Fruit fly (Drosophila melanogaster) whole organism, pupa: Measurements from ENCODE around the gene Argp.
A peak's percentile ranks its signal among the peaks of the same experiment; 100 is the strongest.

ENCODE experiments used
- CG10348 ChIP-seq: fragments of 200-800 bp; sonication (Bioruptor generic); IDR thresholded peaks from 2 replicates; pipeline ENCODE4 v1.3.6; 2022; ENCODE audit warnings: missing biosample characterization, missing genetic modification characterization
- CG12605 ChIP-seq: fragments of 200-800 bp; sonication (Bioruptor generic); IDR thresholded peaks from 2 replicates; pipeline ENCODE4 v1.3.6; 2022; ENCODE audit warnings: missing biosample characterization, missing genetic modification characterization
- CG13204 ChIP-seq: fragments of 200-800 bp; sonication (Bioruptor generic); optimal IDR thresholded peaks from 2 replicates; lab custom pipeline; 2018; ENCODE audit warnings: missing biosample characterization, mild to moderate bottlenecking, missing genetic modification characterization, moderate library complexity
- CG14655 ChIP-seq: fragments of 200-800 bp; sonication (Bioruptor generic); optimal IDR thresholded peaks from 3 replicates; lab custom pipeline; 2017; ENCODE audit warnings: mild to moderate bottlenecking, missing biosample characterization, missing genetic modification reagents, missing genetic modification characterization
- CG15710 ChIP-seq: fragments of 200-800 bp; sonication (Bioruptor generic); optimal IDR thresholded peaks from 2 replicates; lab custom pipeline; 2018; ENCODE audit warnings: missing biosample characterization, mild to moderate bottlenecking, missing genetic modification characterization, moderate library complexity
- CG17806 ChIP-seq: fragments of 200-800 bp; sonication (Bioruptor generic); optimal IDR thresholded peaks from 2 replicates; lab custom pipeline; 2018; ENCODE audit warnings: missing biosample characterization, mild to moderate bottlenecking, missing genetic modification characterization, moderate library complexity
- CG32121 ChIP-seq: fragments of 200-800 bp; sonication (Bioruptor generic); IDR thresholded peaks from 2 replicates; pipeline ENCODE4 v1.3.6; 2022; ENCODE audit warnings: missing biosample characterization, missing genetic modification characterization
- CG34367 ChIP-seq: fragments of 200-800 bp; sonication (Bioruptor generic); optimal IDR thresholded peaks from 2 replicates; lab custom pipeline; 2018; ENCODE audit warnings: missing biosample characterization, mild to moderate bottlenecking, missing genetic modification characterization
- CG4496 ChIP-seq: fragments of 200-800 bp; sonication (Bioruptor generic); IDR thresholded peaks from 3 replicates; pipeline ENCODE4 v1.3.6; 2022; ENCODE audit warnings: missing biosample characterization, missing genetic modification characterization
- CG8159 ChIP-seq: fragments of 200-800 bp; sonication (Bioruptor generic); optimal IDR thresholded peaks from 3 replicates; lab custom pipeline; 2018; ENCODE audit warnings: missing biosample characterization, mild to moderate bottlenecking, missing genetic modification characterization, moderate library complexity
- CG8301 ChIP-seq: fragments of 200-800 bp; sonication (Bioruptor generic); optimal IDR thresholded peaks from 2 replicates; lab custom pipeline; 2018; ENCODE audit warnings: missing biosample characterization, mild to moderate bottlenecking, missing genetic modification characterization
- CG9948 ChIP-seq: fragments of 200-800 bp; sonication (Bioruptor generic); optimal IDR thresholded peaks from 2 replicates; lab custom pipeline; 2018; ENCODE audit warnings: missing biosample characterization, mild to moderate bottlenecking, missing genetic modification characterization, moderate library complexity
- D1 ChIP-seq: fragments of 200-800 bp; sonication (Bioruptor generic); optimal IDR thresholded peaks from 2 replicates; lab custom pipeline; 2018; ENCODE audit warnings: missing biosample characterization, mild to moderate bottlenecking, missing genetic modification characterization, moderate library complexity
- EcR ChIP-seq: fragments of 200-800 bp; sonication (Bioruptor generic); optimal IDR thresholded peaks from 3 replicates; lab custom pipeline; 2019; ENCODE audit warnings: missing biosample characterization, missing genetic modification characterization, mild to moderate bottlenecking, moderate library complexity, missing genetic modification reagents
- Ets98B ChIP-seq: fragments of 200-800 bp; sonication (Bioruptor generic); IDR thresholded peaks from 2 replicates; pipeline ENCODE4 v1.3.6; 2022; ENCODE audit warnings: missing biosample characterization, missing genetic modification characterization
- Pif1A ChIP-seq: fragments of 200-800 bp; sonication (Bioruptor generic); optimal IDR thresholded peaks from 3 replicates; lab custom pipeline; 2016; ENCODE audit warnings: missing biosample characterization, missing genetic modification characterization
- Pif1B ChIP-seq: fragments of 200-800 bp; sonication (Bioruptor generic); optimal IDR thresholded peaks from 3 replicates; lab custom pipeline; 2016; ENCODE audit warnings: missing biosample characterization, missing genetic modification characterization
- Snoo ChIP-seq: fragments of 200-800 bp; sonication (Bioruptor generic); optimal IDR thresholded peaks from 3 replicates; lab custom pipeline; 2017; ENCODE audit warnings: missing biosample characterization, mild to moderate bottlenecking, missing genetic modification characterization, inconsistent platforms
- fd96Ca ChIP-seq: fragments of 200-800 bp; sonication (Bioruptor generic); IDR thresholded peaks from 3 replicates; pipeline ENCODE4 v1.3.6; 2022; ENCODE audit warnings: missing biosample characterization, missing genetic modification characterization
- gl ChIP-seq: fragments of 200-800 bp; sonication (Bioruptor generic); optimal IDR thresholded peaks from 2 replicates; lab custom pipeline; 2018; ENCODE audit warnings: missing biosample characterization, mild to moderate bottlenecking, missing genetic modification characterization
- rn ChIP-seq: fragments of 200-800 bp; sonication (Bioruptor generic); IDR thresholded peaks from 2 replicates; pipeline ENCODE4 v1.3.6; 2022; ENCODE audit warnings: missing biosample characterization, missing genetic modification characterization

Argp gene

DNA sequence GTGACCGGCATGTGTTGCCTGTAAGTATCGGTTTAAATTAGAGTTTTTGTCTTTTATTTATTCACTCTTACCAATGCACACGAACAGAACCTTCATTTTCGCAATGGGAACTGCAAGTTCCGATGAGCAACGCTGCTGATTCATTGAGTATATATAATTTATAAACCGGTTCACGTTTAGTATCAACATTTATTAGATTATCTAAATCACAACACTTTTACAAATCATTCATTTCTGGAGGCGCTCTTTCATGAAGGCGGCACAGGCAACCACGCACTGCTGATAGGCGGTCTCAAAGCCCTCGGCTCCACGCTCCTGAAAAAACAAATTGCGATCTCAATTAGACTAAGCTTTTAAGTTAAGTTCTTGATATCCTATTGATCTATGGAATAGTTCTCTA lies at the start of gene Argp:
Gene Argp (minus strand): TSS at position 101 of the 400 bp plus-strand sequence.
- TF ChIP-seq D1 (tag; lab: Kevin White, UChicago) (no peak), CG15710 (tag; lab: Kevin White, UChicago) (no peak), CG34367 (tag; lab: Kevin White, UChicago) (no peak), CG17806 (tag; lab: Kevin White, UChicago) (no peak), gl (no peak), Pif1B (GFP tag; lab: Kevin White, UChicago) (no peak), CG13204 (GFP tag; lab: Kevin White, UChicago) (no peak), CG4496 (GFP tag; lab: Robert Waterston, UW) (no peak), rn (GFP tag; lab: Robert Waterston, UW) (no peak), CG9948 (tag; lab: Kevin White, UChicago) (no peak), CG32121 (no peak), Snoo (tag; lab: Kevin White, UChicago) (no peak), CG8301 (tag; lab: Kevin White, UChicago) (no peak), CG8159 (tag; lab: Kevin White, UChicago) (no peak), CG14655 (GFP tag; lab: Kevin White, UChicago) (no peak)

- TF ChIP-seq Pif1B (GFP tag; lab: Kevin White, UChicago) (no peak), CG17806 (tag; lab: Kevin White, UChicago) (no peak), CG10348 (GFP tag; lab: Robert Waterston, UW) (no peak), rn (GFP tag; lab: Robert Waterston, UW) (no peak), fd96Ca (GFP tag; lab: Robert Waterston, UW) (no peak), CG12605 (GFP tag; lab: Robert Waterston, UW) (no peak), CG4496 (GFP tag; lab: Robert Waterston, UW) (no peak)
Measured at dm6 chr3R:13746066-13746673, 36.4 kb upstream of the Argp start.

DNA sequence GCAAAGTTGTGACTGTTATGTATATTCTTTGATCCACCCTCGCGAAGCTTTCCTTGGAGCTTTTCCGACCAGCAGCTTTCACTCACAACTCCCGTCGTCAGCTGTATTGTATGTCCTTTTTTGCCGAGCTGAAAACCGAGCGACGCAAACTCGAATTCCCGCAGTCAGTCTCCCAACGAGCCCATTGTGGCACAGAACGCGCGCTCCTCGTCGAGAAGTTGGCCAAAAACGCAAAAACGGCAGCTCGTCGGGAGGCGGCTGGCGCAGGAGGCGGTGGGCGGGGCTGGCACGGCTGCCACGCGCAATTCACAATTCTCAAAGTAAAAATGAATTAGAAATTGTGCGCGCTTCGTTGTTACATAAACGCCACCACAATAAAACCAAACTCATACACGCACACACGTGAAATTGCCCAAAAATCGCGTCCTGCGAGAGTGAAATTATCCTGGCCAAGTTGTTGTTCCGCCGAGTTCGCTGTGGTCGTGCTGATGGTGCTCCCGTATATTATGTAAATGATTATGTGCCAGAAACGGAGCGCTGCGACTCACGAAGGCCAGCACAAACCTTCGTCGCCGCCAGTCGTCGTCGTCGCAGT lies 25.7 kb upstream of the Argp start:
- TF ChIP-seq Pif1A (no peak), CG34367 (tag; lab: Kevin White, UChicago) (no peak), CG15710 (tag; lab: Kevin White, UChicago) (no peak)

DNA sequence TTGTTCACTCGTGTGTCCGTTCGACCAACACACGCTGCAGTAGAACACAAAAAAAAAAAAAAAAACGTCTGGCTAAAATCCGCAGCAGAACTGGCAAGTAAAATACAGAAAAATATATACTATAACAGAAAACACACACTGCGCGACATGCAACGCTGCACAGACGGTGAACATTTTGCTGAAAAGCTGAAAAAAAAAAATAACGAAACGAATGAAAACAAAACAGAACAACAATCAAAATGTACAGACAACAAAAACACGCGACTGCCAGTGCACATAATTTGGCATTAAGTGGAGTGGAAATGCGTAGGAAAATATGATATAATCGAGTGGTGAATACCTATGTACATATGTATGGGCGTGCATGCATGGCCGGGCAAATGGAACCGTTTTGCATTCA lies 20.3 kb upstream of the Argp start:
- no peak for TF ChIP-seq CG34367 (tag; lab: Kevin White, UChicago)
- no peak for TF ChIP-seq CG12605 (GFP tag; lab: Robert Waterston, UW)
- TF ChIP-seq CG4496 (GFP tag; lab: Robert Waterston, UW) = peak; percentile 51; the same call in 1 of the 3 replicates

- no peak for TF ChIP-seq CG8159 (tag; lab: Kevin White, UChicago)
- no peak for TF ChIP-seq Ets98B (GFP tag; lab: Robert Waterston, UW)
- no peak for TF ChIP-seq CG12605 (GFP tag; lab: Robert Waterston, UW)
- TF ChIP-seq CG17806 (tag; lab: Kevin White, UChicago) = no peak
- no peak for TF ChIP-seq fd96Ca (GFP tag; lab: Robert Waterston, UW)
- no peak for TF ChIP-seq EcR (GFP tag; lab: Kevin White, UChicago)
- no peak for TF ChIP-seq CG14655 (GFP tag; lab: Kevin White, UChicago)
- no peak for TF ChIP-seq gl
- TF ChIP-seq Snoo (tag; lab: Kevin White, UChicago) = no peak
- no peak for TF ChIP-seq CG9948 (tag; lab: Kevin White, UChicago)
- no peak for TF ChIP-seq Pif1B (GFP tag; lab: Kevin White, UChicago)
- TF ChIP-seq rn (GFP tag; lab: Robert Waterston, UW) = no peak
- TF ChIP-seq CG10348 (GFP tag; lab: Robert Waterston, UW) = no peak
Measured at dm6 chr3R:13728897-13729296, 19.2 kb upstream of the Argp start.

DNA sequence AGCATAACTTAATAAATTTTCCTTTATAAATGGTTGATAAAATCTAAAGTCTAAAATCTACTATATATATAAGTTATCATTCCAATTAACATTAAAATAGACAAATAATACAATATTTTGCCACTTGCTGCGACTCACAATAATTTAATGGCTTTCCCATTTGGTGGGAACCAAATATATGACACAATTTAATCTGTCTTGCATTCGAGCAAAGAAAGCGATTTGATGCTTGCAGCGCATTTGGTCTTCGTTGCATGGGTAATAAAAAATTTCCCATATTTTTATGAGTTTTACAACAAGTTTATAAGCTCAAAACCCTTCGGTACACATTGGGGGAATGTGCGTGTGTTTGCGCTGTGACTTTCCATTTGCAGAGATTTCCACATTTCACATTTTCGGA lies 17.1 kb upstream of the Argp start:
- TF ChIP-seq CG14655 (GFP tag; lab: Kevin White, UChicago) (no peak), Pif1A (no peak), CG4496 (GFP tag; lab: Robert Waterston, UW) (no peak), CG34367 (tag; lab: Kevin White, UChicago) (no peak), fd96Ca (GFP tag; lab: Robert Waterston, UW) (no peak), CG32121 (no peak), rn (GFP tag; lab: Robert Waterston, UW) (no peak)

DNA sequence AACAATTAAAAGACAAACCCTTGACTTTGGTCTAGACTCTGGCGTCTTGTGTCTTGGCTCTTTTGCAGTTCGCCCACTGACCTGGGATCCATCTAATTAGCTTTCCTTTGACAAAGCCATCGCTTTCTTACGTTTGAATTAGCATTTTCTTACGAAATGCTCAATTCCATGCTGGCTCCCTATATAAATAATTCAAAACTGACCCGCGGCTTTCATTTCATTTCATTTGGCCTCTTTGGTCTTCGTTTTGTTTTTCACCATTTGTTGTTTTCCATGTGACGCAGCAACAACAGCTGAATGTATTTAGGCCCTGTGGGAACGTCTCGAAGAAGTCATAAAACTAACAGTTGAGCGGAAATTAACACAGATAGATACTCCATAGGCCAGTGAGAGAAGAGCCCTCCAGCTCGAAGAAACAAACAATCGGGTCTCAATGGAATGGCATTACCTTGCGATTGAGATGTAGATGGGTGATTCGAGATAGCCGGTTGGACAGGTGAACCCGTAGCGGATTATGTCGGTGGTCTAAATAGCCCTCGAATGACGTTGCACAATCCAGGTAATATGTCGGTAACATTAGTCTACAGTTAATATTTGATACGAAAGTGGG lies 14.4 kb upstream of the Argp start:
- no peak for TF ChIP-seq fd96Ca (GFP tag; lab: Robert Waterston, UW)
- no peak for TF ChIP-seq CG4496 (GFP tag; lab: Robert Waterston, UW)
- no peak for TF ChIP-seq CG8301 (tag; lab: Kevin White, UChicago)
- no peak for TF ChIP-seq rn (GFP tag; lab: Robert Waterston, UW)
- TF ChIP-seq EcR (GFP tag; lab: Kevin White, UChicago) = no peak
- no peak for TF ChIP-seq CG17806 (tag; lab: Kevin White, UChicago)
- no peak for TF ChIP-seq gl
- TF ChIP-seq CG12605 (GFP tag; lab: Robert Waterston, UW) = no peak
- no peak for TF ChIP-seq Pif1B (GFP tag; lab: Kevin White, UChicago)
- TF ChIP-seq Snoo (tag; lab: Kevin White, UChicago) = no peak
- no peak for TF ChIP-seq Ets98B (GFP tag; lab: Robert Waterston, UW)
- TF ChIP-seq CG10348 (GFP tag; lab: Robert Waterston, UW) = no peak
- TF ChIP-seq Pif1A = no peak
- no peak for TF ChIP-seq CG14655 (GFP tag; lab: Kevin White, UChicago)
